Worm (Caenorhabditis elegans) whole organism, L4 larva: ENCODE results near the gene ceh-48.

Experiments used
- F49E8.2 ChIP-seq: sonication (generic microtip); optimal IDR thresholded peaks from 2 replicates; lab custom pipeline; 2016; ENCODE audit warnings: missing compliant biosample characterization, mild to moderate bottlenecking, missing genetic modification characterization, borderline replicate concordance
- T26A8.4 ChIP-seq: fragments of 200-800 bp; sonication (Bioruptor generic); IDR thresholded peaks from 2 replicates; pipeline ENCODE4 v1.3.6; 2022; ENCODE audit warnings: missing genetic modification characterization, missing compliant biosample characterization
- Y48G9A.11 ChIP-seq: fragments of 200-800 bp; sonication (Bioruptor generic); IDR thresholded peaks from 2 replicates; pipeline ENCODE4 v1.3.6; 2022; ENCODE audit warnings: missing genetic modification reagents, missing genetic modification characterization, missing compliant biosample characterization
- Y5F2A.4 ChIP-seq: fragments of 200-800 bp; sonication (Bioruptor generic); optimal IDR thresholded peaks from 2 replicates; lab custom pipeline; 2018; ENCODE audit warnings: mild to moderate bottlenecking, missing genetic modification characterization, missing compliant biosample characterization
- ZK337.2 ChIP-seq: fragments of 200-800 bp; sonication (Bioruptor generic); IDR thresholded peaks from 2 replicates; pipeline ENCODE4 v1.3.6; 2022; ENCODE audit warnings: missing genetic modification reagents, missing genetic modification characterization, missing compliant biosample characterization
- aha-1 ChIP-seq: fragments of 150-350 bp; peaks from one replicate; lab custom pipeline; 2014; ENCODE audit warnings: missing biosample characterization, missing genetic modification characterization
- ama-1 ChIP-seq: fragments of 150-350 bp; optimal IDR thresholded peaks from 2 replicates; lab custom pipeline; 2014; ENCODE audit warnings: inconsistent platforms, mixed read lengths
- attf-4 ChIP-seq: sonication (generic microtip); optimal IDR thresholded peaks from 3 replicates; lab custom pipeline; 2017; ENCODE audit warnings: missing biosample characterization, missing genetic modification characterization
- ceh-20 ChIP-seq: fragments of 200-800 bp; sonication (Bioruptor generic); IDR thresholded peaks from 2 replicates; pipeline ENCODE4 v1.3.6; 2022; ENCODE audit warnings: missing genetic modification reagents, missing genetic modification characterization, missing compliant biosample characterization
- ceh-62 ChIP-seq: sonication (generic microtip); optimal IDR thresholded peaks from 2 replicates; lab custom pipeline; 2017; ENCODE audit warnings: missing biosample characterization, missing genetic modification characterization
- ceh-82 ChIP-seq: sonication (generic microtip); optimal IDR thresholded peaks from 2 replicates; lab custom pipeline; 2017; ENCODE audit warnings: missing biosample characterization, missing genetic modification characterization
- cey-2 ChIP-seq: sonication (generic microtip); optimal IDR thresholded peaks from 3 replicates; lab custom pipeline; 2017; ENCODE audit warnings: missing genetic modification characterization, mild to moderate bottlenecking, missing compliant biosample characterization, antibody characterized with exemption, borderline replicate concordance; ENCODE audit not compliant: insufficient read depth
- daf-16 ChIP-seq, 3 experiments: sonication (generic microtip); optimal IDR thresholded peaks; 2 replicates each; lab custom pipeline; 2016 to 2017; ENCODE audit warnings: missing genetic modification characterization in 3 of 3, missing genetic modification reagents in 3 of 3, mild to moderate bottlenecking in 2 of 3, missing compliant biosample characterization in 2 of 3, missing biosample characterization in 1 of 3, moderate library complexity in 1 of 3
- daf-19 ChIP-seq: fragments of 200-800 bp; sonication (Bioruptor generic); conservative IDR thresholded peaks from 2 replicates; pipeline ENCODE4 v1.3.6; 2022; ENCODE audit warnings: missing genetic modification characterization, missing compliant biosample characterization
- dmd-6 ChIP-seq: fragments of 200-800 bp; sonication (Bioruptor generic); IDR thresholded peaks from 2 replicates; pipeline ENCODE4 v1.3.6; 2022; ENCODE audit warnings: missing genetic modification reagents, missing genetic modification characterization, missing compliant biosample characterization
- dpl-1 ChIP-seq: fragments of 150-350 bp; optimal IDR thresholded peaks from 2 replicates; lab custom pipeline; 2014; ENCODE audit warnings: missing biosample characterization, missing genetic modification reagents, missing genetic modification characterization
- fkh-10 ChIP-seq: fragments of 150-350 bp; optimal IDR thresholded peaks from 2 replicates; lab custom pipeline; 2014; ENCODE audit warnings: missing biosample characterization, missing genetic modification reagents, missing genetic modification characterization
- hlh-11 ChIP-seq: fragments of 200-800 bp; sonication (Bioruptor generic); optimal IDR thresholded peaks from 2 replicates; lab custom pipeline; 2018; ENCODE audit warnings: mild to moderate bottlenecking, missing genetic modification characterization, missing compliant biosample characterization
- hlh-30 ChIP-seq: sonication (generic microtip); optimal IDR thresholded peaks from 2 replicates; lab custom pipeline; 2017; ENCODE audit warnings: antibody characterized with exemption, mild to moderate bottlenecking, missing genetic modification characterization, missing compliant biosample characterization; ENCODE audit not compliant: insufficient read depth
- hmg-1.1 ChIP-seq: fragments of 200-800 bp; sonication (Bioruptor generic); IDR thresholded peaks from 2 replicates; pipeline ENCODE4 v1.3.6; 2022; ENCODE audit warnings: missing genetic modification reagents, missing genetic modification characterization, missing compliant biosample characterization
- lin-1 ChIP-seq: fragments of 200-800 bp; sonication (Bioruptor generic); IDR thresholded peaks from 2 replicates; pipeline ENCODE4 v1.3.6; 2022; ENCODE audit warnings: missing genetic modification reagents, missing genetic modification characterization, missing compliant biosample characterization
- lin-15B ChIP-seq: fragments of 150-350 bp; sonication (generic microtip); optimal IDR thresholded peaks from 3 replicates; lab custom pipeline; 2014; ENCODE audit warnings: missing biosample characterization, missing genetic modification characterization
- lin-38 ChIP-seq: fragments of 200-800 bp; sonication (Bioruptor generic); IDR thresholded peaks from 2 replicates; pipeline ENCODE4 v1.3.6; 2022; ENCODE audit warnings: missing genetic modification reagents, missing genetic modification characterization, missing compliant biosample characterization
- lir-3 ChIP-seq: sonication (generic microtip); optimal IDR thresholded peaks from 2 replicates; lab custom pipeline; 2016; ENCODE audit warnings: mild to moderate bottlenecking, missing genetic modification characterization, missing compliant biosample characterization
- mdl-1 ChIP-seq, 2 experiments: fragments of 150-350 bp in 1 of 2; sonication (generic microtip) in 1 of 2; optimal IDR thresholded peaks; 2 replicates each; lab custom pipeline; 2014 to 2017; ENCODE audit warnings: missing biosample characterization in 2 of 2, missing genetic modification characterization in 2 of 2
- mep-1 ChIP-seq: fragments of 150-350 bp; sonication (generic microtip); optimal IDR thresholded peaks from 3 replicates; lab custom pipeline; 2014; ENCODE audit warnings: missing biosample characterization, missing genetic modification characterization
- mes-2 ChIP-seq: sonication (generic microtip); optimal IDR thresholded peaks from 2 replicates; lab custom pipeline; 2016; ENCODE audit warnings: missing genotype, mild to moderate bottlenecking, missing genetic modification characterization, missing compliant biosample characterization; ENCODE audit not compliant: poor library complexity, severe bottlenecking
- mxl-3 ChIP-seq: fragments of 200-800 bp; sonication (Bioruptor generic); optimal IDR thresholded peaks from 2 replicates; lab custom pipeline; 2018; ENCODE audit warnings: mild to moderate bottlenecking, missing genetic modification characterization, missing compliant biosample characterization
- nhr-102 ChIP-seq: sonication (generic microtip); optimal IDR thresholded peaks from 2 replicates; lab custom pipeline; 2016; ENCODE audit warnings: mild to moderate bottlenecking, missing genetic modification characterization, moderate library complexity, missing compliant biosample characterization
- nhr-11 ChIP-seq: fragments of 150-350 bp; optimal IDR thresholded peaks from 2 replicates; lab custom pipeline; 2014; ENCODE audit warnings: missing biosample characterization, missing genetic modification characterization
- nhr-111 ChIP-seq: fragments of 200-800 bp; sonication (Bioruptor generic); optimal IDR thresholded peaks from 2 replicates; lab custom pipeline; 2018; ENCODE audit warnings: mild to moderate bottlenecking, missing genetic modification characterization, missing compliant biosample characterization
- nhr-237 ChIP-seq: sonication (generic microtip); optimal IDR thresholded peaks from 2 replicates; lab custom pipeline; 2017; ENCODE audit warnings: missing biosample characterization, missing genetic modification characterization
- nhr-6 ChIP-seq: fragments of 150-350 bp; optimal IDR thresholded peaks from 2 replicates; lab custom pipeline; 2014; ENCODE audit warnings: missing biosample characterization, missing genetic modification characterization
- nhr-76 ChIP-seq: fragments of 150-350 bp; optimal IDR thresholded peaks from 2 replicates; lab custom pipeline; 2014; ENCODE audit warnings: missing biosample characterization, missing genetic modification characterization
- nhr-77 ChIP-seq: fragments of 150-350 bp; optimal IDR thresholded peaks from 2 replicates; lab custom pipeline; 2014; ENCODE audit warnings: missing biosample characterization, missing genetic modification characterization
- pha-4 ChIP-seq, 2 experiments: fragments of 150-350 bp in 1 of 2; fragments of 200-800 bp in 1 of 2; sonication (Bioruptor generic) in 1 of 2; IDR thresholded peaks in 1 of 2; optimal IDR thresholded peaks in 1 of 2; 2 replicates each; pipeline versions ENCODE4 v1.3.6 to Lab custom; 2014 to 2022; ENCODE audit warnings: missing genetic modification characterization in 2 of 2, missing genetic modification reagents in 2 of 2, missing biosample characterization in 1 of 2, missing compliant biosample characterization in 1 of 2
- rbr-2 ChIP-seq: sonication (generic microtip); optimal IDR thresholded peaks from 2 replicates; lab custom pipeline; 2016; ENCODE audit warnings: missing genotype, missing genetic modification characterization, missing compliant biosample characterization
- sdz-12 ChIP-seq: fragments of 200-800 bp; sonication (Bioruptor generic); optimal IDR thresholded peaks from 2 replicates; lab custom pipeline; 2018; ENCODE audit warnings: mild to moderate bottlenecking, missing genetic modification characterization, missing compliant biosample characterization
- skn-1 ChIP-seq: fragments of 150-350 bp; optimal IDR thresholded peaks from 2 replicates; lab custom pipeline; 2014; ENCODE audit warnings: missing biosample characterization, missing genetic modification characterization
- snpc-4 ChIP-seq: fragments of 150-350 bp; optimal IDR thresholded peaks from 2 replicates; lab custom pipeline; 2014; ENCODE audit warnings: missing biosample characterization, missing genetic modification characterization
- tag-97 ChIP-seq: fragments of 200-800 bp; sonication (Bioruptor generic); IDR thresholded peaks from 2 replicates; pipeline ENCODE4 v1.3.6; 2022; ENCODE audit warnings: missing genetic modification characterization, missing compliant biosample characterization
- tra-1 ChIP-seq: fragments of 200-800 bp; sonication (Bioruptor generic); IDR thresholded peaks from 2 replicates; pipeline ENCODE4 v1.3.6; 2022; ENCODE audit warnings: missing genetic modification reagents, missing genetic modification characterization, missing compliant biosample characterization
- unc-62 ChIP-seq, 3 experiments: fragments of 150-350 bp in 1 of 3; sonication (generic microtip); optimal IDR thresholded peaks in 2 of 3; peaks in 1 of 3; 1 replicate in 1 of 3; 2 replicates in 2 of 3; lab custom pipeline; 2014 to 2017; ENCODE audit warnings: missing biosample characterization in 3 of 3, missing genetic modification characterization in 3 of 3, missing genetic modification reagents in 3 of 3, missing genotype in 1 of 3
- vab-7 ChIP-seq: fragments of 200-800 bp; sonication (Bioruptor generic); IDR thresholded peaks from 2 replicates; pipeline ENCODE4 v1.3.6; 2022; ENCODE audit warnings: missing genetic modification reagents, missing genetic modification characterization, missing compliant biosample characterization
- zip-11 ChIP-seq: fragments of 200-800 bp; sonication (Bioruptor generic); IDR thresholded peaks from 2 replicates; pipeline ENCODE4 v1.3.6; 2022; ENCODE audit warnings: missing genetic modification characterization, missing compliant biosample characterization
- zip-2 ChIP-seq: fragments of 150-350 bp; optimal IDR thresholded peaks from 2 replicates; lab custom pipeline; 2014; ENCODE audit warnings: missing biosample characterization, missing genetic modification characterization

The ceh-48 gene

ce11 chrIV:6834705-6835104, 22.8 kb downstream of the ceh-48 start:
- TF ChIP-seq ZK337.2 (GFP tag; lab: Robert Waterston, UW) (peak; percentile 62; the same call in 1 of the 2 replicates), T26A8.4 (GFP tag; lab: Robert Waterston, UW) (no peak), attf-4 (no peak), fkh-10 (GFP tag; lab: Kevin White, UChicago) (peak; percentile 86), nhr-111 (GFP tag; lab: Kevin White, UChicago) (no peak), lin-38 (GFP tag; lab: Robert Waterston, UW) (no peak)

ce11 chrIV:6836769-6837168, 24.9 kb downstream of the ceh-48 start:
- peak; percentile 35 for TF ChIP-seq hlh-30 (tag; lab: Kevin White, UChicago)
- TF ChIP-seq ceh-20 (GFP tag; lab: Robert Waterston, UW): 0 out of 2 replicates have a peak, but pooled peaks have one; percentile 43
- peak; percentile 92 for TF ChIP-seq aha-1 (tag; lab: Kevin White, UChicago)
- TF ChIP-seq F49E8.2: no peak

- TF ChIP-seq ceh-82 (tag; lab: Kevin White, UChicago): no peak
- TF ChIP-seq nhr-77 (tag; lab: Kevin White, UChicago): peak; percentile 52
- no peak for TF ChIP-seq Y5F2A.4 (GFP tag; lab: Kevin White, UChicago)
- TF ChIP-seq sdz-12: no peak
- peak; percentile 27; the same call in 1 of the 2 replicates for TF ChIP-seq vab-7 (GFP tag; lab: Robert Waterston, UW)
- no peak for TF ChIP-seq ama-1 (lab: Kevin White, UChicago)
- peak; percentile 28 for TF ChIP-seq dpl-1 (GFP tag; lab: Kevin White, UChicago)
- peak; percentile 71 for TF ChIP-seq nhr-102 (tag; lab: Kevin White, UChicago)
- peak; percentile 56 for TF ChIP-seq nhr-76 (tag; lab: Kevin White, UChicago)
- TF ChIP-seq ceh-62 (tag; lab: Kevin White, UChicago): no peak
- peak in 1 of 2 experiments; percentile 54 for TF ChIP-seq daf-16 (GFP tag; optimal IDR thresholded peaks at IDR 0.05; lab: Kevin White, UChicago)
- peak; percentile 83 for TF ChIP-seq daf-16 (tag; optimal IDR thresholded peaks at IDR 0.05; lab: Kevin White, UChicago)
- peak; percentile 3 for TF ChIP-seq zip-2 (tag; lab: Kevin White, UChicago)
- TF ChIP-seq hlh-11 (tag; lab: Kevin White, UChicago): peak; percentile 96
- no peak for TF ChIP-seq snpc-4 (tag; lab: Kevin White, UChicago)
- TF ChIP-seq pha-4 (GFP tag; IDR thresholded peaks at IDR 0.05; lab: Robert Waterston, UW): peak; percentile 54
- TF ChIP-seq pha-4 (tag; optimal IDR thresholded peaks at IDR 0.05; lab: Kevin White, UChicago): peak; percentile 89
- TF ChIP-seq mxl-3 (GFP tag; lab: Kevin White, UChicago): no peak
- no peak for TF ChIP-seq cey-2 (tag; lab: Kevin White, UChicago)
- peak; percentile 86 for TF ChIP-seq mep-1
- TF ChIP-seq daf-19: no peak
- no peak for TF ChIP-seq lir-3 (tag; lab: Kevin White, UChicago)
- peak; percentile 28 to 62 for TF ChIP-seq mdl-1 (tag; optimal IDR thresholded peaks at IDR 0.05; lab: Kevin White, UChicago)
- TF ChIP-seq unc-62 (GFP tag; optimal IDR thresholded peaks at IDR 0.05 in 1 of 2; lab: Kevin White, UChicago): no peak
- no peak for TF ChIP-seq unc-62 (tag; optimal IDR thresholded peaks at IDR 0.05; lab: Kevin White, UChicago)
- peak; percentile 79 for TF ChIP-seq hmg-1.1 (GFP tag; lab: Robert Waterston, UW)
- TF ChIP-seq lin-38 (GFP tag; lab: Robert Waterston, UW): peak; percentile 45; the same call in 1 of the 2 replicates
- TF ChIP-seq nhr-11 (tag; lab: Kevin White, UChicago): peak; percentile 85
- TF ChIP-seq tra-1: peak; percentile 72
- no peak for TF ChIP-seq Y48G9A.11 (GFP tag; lab: Robert Waterston, UW)
- TF ChIP-seq mes-2 (tag; lab: Kevin White, UChicago): peak; percentile 1
- TF ChIP-seq tag-97 (GFP tag; lab: Robert Waterston, UW): no peak
- TF ChIP-seq skn-1 (tag; lab: Kevin White, UChicago): no peak
- no peak for TF ChIP-seq zip-11 (GFP tag; lab: Robert Waterston, UW)
- TF ChIP-seq dmd-6: peak; percentile 94
- TF ChIP-seq nhr-237 (tag; lab: Kevin White, UChicago): no peak
- TF ChIP-seq lin-1 (GFP tag; lab: Robert Waterston, UW): 0 out of 2 replicates have a peak, but pooled peaks have one; percentile 37
- TF ChIP-seq ZK337.2 (GFP tag; lab: Robert Waterston, UW): peak; percentile 98
- no peak for TF ChIP-seq lin-15B
- TF ChIP-seq nhr-6 (tag; lab: Kevin White, UChicago): peak; percentile 75
- peak; percentile 82 for TF ChIP-seq rbr-2
- peak; percentile 33 for TF ChIP-seq fkh-10 (GFP tag; lab: Kevin White, UChicago)
These were observed 27.2 kb downstream of the ceh-48 start for ce11 chrIV:6839091-6839522.
